Fruit fly (Drosophila melanogaster) whole organism, wandering third instar larva: Measurements from ENCODE around the gene ninaE.

ENCODE experiments used
- Abd-B ChIP-seq: fragments of >200 bp; optimal IDR thresholded peaks from 2 replicates; lab custom pipeline; 2017; ENCODE audit warnings: missing biosample characterization, missing genetic modification characterization
- Dif ChIP-seq: fragments of 200-275, 200-300 bp; sonication (Bioruptor generic); optimal IDR thresholded peaks from 2 replicates; lab custom pipeline; 2018; ENCODE audit warnings: missing biosample characterization, missing genetic modification characterization; ENCODE audit not compliant: partially characterized antibody
- GATAd ChIP-seq: sonication (Bioruptor generic); optimal IDR thresholded peaks from 2 replicates; lab custom pipeline; 2016; ENCODE audit warnings: missing biosample characterization, missing genetic modification characterization
- br ChIP-seq: fragments of 200-800 bp; sonication (Bioruptor generic); optimal IDR thresholded peaks from 2 replicates; lab custom pipeline; 2016; ENCODE audit warnings: missing biosample characterization, missing genetic modification characterization
- h ChIP-seq: fragments of 200-800 bp; sonication (Bioruptor generic); optimal IDR thresholded peaks from 3 replicates; lab custom pipeline; 2016; ENCODE audit warnings: missing biosample characterization, mild to moderate bottlenecking, missing genetic modification characterization
- psq ChIP-seq: fragments of 200-800 bp; sonication (Bioruptor generic); optimal IDR thresholded peaks from 3 replicates; lab custom pipeline; 2017; ENCODE audit warnings: missing biosample characterization, mild to moderate bottlenecking, missing genetic modification characterization, moderate library complexity
- rgr ChIP-seq: fragments of 200-800 bp; sonication (Bioruptor generic); optimal IDR thresholded peaks from 3 replicates; lab custom pipeline; 2016; ENCODE audit warnings: missing biosample characterization, mild to moderate bottlenecking, missing genetic modification characterization
- sv ChIP-seq: fragments of 200-800 bp; sonication (Bioruptor generic); optimal IDR thresholded peaks from 3 replicates; lab custom pipeline; 2016; ENCODE audit warnings: missing biosample characterization, missing genetic modification characterization
- tai ChIP-seq: sonication (Bioruptor generic); optimal IDR thresholded peaks from 2 replicates; lab custom pipeline; 2016; ENCODE audit warnings: missing biosample characterization, missing genetic modification characterization

DNA sequence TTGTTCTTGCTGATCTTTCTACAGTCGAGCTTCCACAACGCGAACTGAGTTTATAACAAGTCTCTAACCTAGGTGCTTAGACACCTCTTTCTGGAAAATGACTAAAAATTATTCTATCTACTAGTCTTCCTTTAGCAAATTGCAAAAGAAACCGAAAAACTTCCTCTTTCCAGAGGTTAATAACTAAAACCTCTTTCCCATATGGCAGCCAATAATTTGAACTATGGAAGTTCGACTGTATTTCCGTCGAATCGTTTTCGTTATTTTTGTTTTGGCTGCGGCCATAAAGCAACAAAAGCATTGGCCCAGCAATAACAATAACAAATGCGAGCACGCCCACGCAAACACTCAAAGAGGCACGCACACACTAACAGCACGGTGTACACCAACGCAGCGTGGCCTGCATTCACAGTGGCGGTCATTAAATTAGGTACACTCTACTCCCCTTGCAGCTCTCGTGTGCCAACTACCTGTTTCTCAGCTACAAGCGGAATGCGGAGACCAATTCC, 7.5 kb downstream of the ninaE start:
- TF ChIP-seq tai (no peak), rgr (peak; percentile 73), psq (GFP tag; lab: Kevin White, UChicago) (peak; percentile 17), h (peak; percentile 80), Abd-B (GFP tag; lab: Kevin White, UChicago) (no peak), br (GFP tag; lab: Kevin White, UChicago) (peak; percentile 66), sv (no peak), GATAd (GFP tag; lab: Kevin White, UChicago) (no peak), Dif (no peak)
